Worm (Caenorhabditis elegans) whole organism, midembryonic: ENCODE results near the gene F42A9.9.

Source experiments
- klf-2 ChIP-seq: fragments of 200-800 bp; sonication (Bioruptor generic); conservative IDR thresholded peaks from 2 replicates; pipeline ENCODE4 v1.3.6; 2022; ENCODE audit warnings: missing genetic modification reagents, missing genetic modification characterization, missing compliant biosample characterization
- med-1 ChIP-seq: sonication (generic microtip); optimal IDR thresholded peaks from 2 replicates; lab custom pipeline; 2017; ENCODE audit warnings: missing genetic modification characterization, mild to moderate bottlenecking, missing compliant biosample characterization, antibody characterized with exemption, missing genetic modification reagents; ENCODE audit not compliant: insufficient read depth
- ref-1 ChIP-seq: fragments of 200-800 bp; sonication (Bioruptor generic); conservative IDR thresholded peaks from 2 replicates; pipeline ENCODE4 v1.3.6; 2022; ENCODE audit warnings: missing genetic modification reagents, missing genetic modification characterization, missing compliant biosample characterization
- tab-1 ChIP-seq: fragments of 200-800 bp; sonication (Bioruptor generic); IDR thresholded peaks from 2 replicates; pipeline ENCODE4 v1.3.6; 2022; ENCODE audit warnings: missing genetic modification characterization, missing compliant biosample characterization

- TF ChIP-seq ref-1 (GFP tag; lab: Robert Waterston, UW) (no peak), med-1 (GFP tag; lab: Kevin White, UChicago) (no peak), klf-2 (GFP tag; lab: Robert Waterston, UW) (no peak), tab-1 (GFP tag; lab: Robert Waterston, UW) (no peak)
These were observed 8.4 kb downstream of the F42A9.9 start for ce11 chrIV:8630243-8630642.
